Worm (Caenorhabditis elegans): Measurements from ENCODE around the gene aakb-2.
A peak's percentile ranks its signal among the peaks of the same experiment; 100 is the strongest.

Gene aakb-2

DNA sequence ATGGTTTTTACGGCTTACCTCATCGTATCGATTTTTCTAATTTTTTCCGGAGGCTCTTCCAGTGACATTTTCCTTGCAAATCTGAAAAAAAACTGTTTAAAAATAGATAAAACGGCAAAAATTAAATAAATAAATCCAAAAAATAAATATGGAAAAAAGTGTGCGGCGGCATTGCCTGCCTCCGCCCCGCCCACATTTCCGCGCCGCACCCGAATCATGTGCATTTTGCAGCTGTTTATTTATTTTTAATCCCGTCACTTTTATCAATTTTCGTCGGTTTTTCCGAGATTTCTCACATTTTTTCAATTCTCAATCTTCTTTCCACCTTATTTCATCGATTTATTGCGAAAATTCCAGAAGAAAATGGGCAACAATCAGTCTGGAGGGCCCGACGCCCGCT, at the start of gene aakb-2, which contains the start of gene Y47D3A.14:
aakb-2 (plus strand) TSS at position 356 of the 400 bp plus-strand sequence.
Y47D3A.14 (minus strand) TSS at position 81 of the 400 bp plus-strand sequence.
- no peak for TF ChIP-seq nhr-28 (tag; optimal IDR thresholded peaks at IDR 0.05)
- TF ChIP-seq pqm-1 (tag; optimal IDR thresholded peaks at IDR 0.05) = no peak
- TF ChIP-seq fkh-10 (GFP tag; optimal IDR thresholded peaks at IDR 0.05) = no peak
- TF ChIP-seq ama-1 (optimal IDR thresholded peaks at IDR 0.05) = peak; percentile 43
- TF ChIP-seq skn-1 (tag; optimal IDR thresholded peaks at IDR 0.05) = peak; percentile 4
- TF ChIP-seq R02D3.7 (tag; optimal IDR thresholded peaks at IDR 0.05) = no peak
- peak; percentile 18 for TF ChIP-seq lin-15B (tag; optimal IDR thresholded peaks at IDR 0.05)
- peak; percentile 60 for TF ChIP-seq snpc-4 (tag; optimal IDR thresholded peaks at IDR 0.05)
- no peak for TF ChIP-seq jun-1 (tag; optimal IDR thresholded peaks at IDR 0.05)
- TF ChIP-seq nhr-25 (tag; optimal IDR thresholded peaks at IDR 0.05) = no peak
- no peak for TF ChIP-seq eor-1 (tag; optimal IDR thresholded peaks at IDR 0.05)
- no peak for TF ChIP-seq tbx-2 (tag; optimal IDR thresholded peaks at IDR 0.05)
- TF ChIP-seq nhr-12 (tag; optimal IDR thresholded peaks at IDR 0.05) = no peak
- TF ChIP-seq lin-39 (tag; optimal IDR thresholded peaks at IDR 0.05) = peak; percentile 19
- no peak for TF ChIP-seq ceh-28 (tag; optimal IDR thresholded peaks at IDR 0.05)
- TF ChIP-seq daf-12 (tag; optimal IDR thresholded peaks at IDR 0.05) = no peak
- no peak for TF ChIP-seq ztf-4 (tag; optimal IDR thresholded peaks at IDR 0.05)
- no peak for TF ChIP-seq nhr-237 (tag; optimal IDR thresholded peaks at IDR 0.05)
- peak; percentile 87 for TF ChIP-seq pha-4 (tag; optimal IDR thresholded peaks at IDR 0.05)
- no peak for TF ChIP-seq aly-2 (tag; optimal IDR thresholded peaks at IDR 0.05)
- TF ChIP-seq unc-39 (tag; optimal IDR thresholded peaks at IDR 0.05) = no peak
- peak; percentile 16 for TF ChIP-seq nhr-23 (tag; optimal IDR thresholded peaks at IDR 0.05)
- TF ChIP-seq fos-1 (tag; optimal IDR thresholded peaks at IDR 0.05) = no peak
- TF ChIP-seq egl-27 (tag; optimal IDR thresholded peaks at IDR 0.05) = no peak
- peak; percentile 86 for TF ChIP-seq hmg-11 (tag; optimal IDR thresholded peaks at IDR 0.05)
- TF ChIP-seq ceh-9 (tag; optimal IDR thresholded peaks at IDR 0.05) = no peak
- TF ChIP-seq elt-2 (tag; optimal IDR thresholded peaks at IDR 0.05) = no peak
- TF ChIP-seq ZK546.5 (tag; optimal IDR thresholded peaks at IDR 0.05) = no peak
- TF ChIP-seq nfya-1 (tag; optimal IDR thresholded peaks at IDR 0.05; ENCODE audit: insufficient read depth) = peak; percentile 78
- TF ChIP-seq mdl-1 (tag; optimal IDR thresholded peaks at IDR 0.05) = no peak
- TF ChIP-seq ceh-82 (tag; optimal IDR thresholded peaks at IDR 0.05) = no peak

DNA sequence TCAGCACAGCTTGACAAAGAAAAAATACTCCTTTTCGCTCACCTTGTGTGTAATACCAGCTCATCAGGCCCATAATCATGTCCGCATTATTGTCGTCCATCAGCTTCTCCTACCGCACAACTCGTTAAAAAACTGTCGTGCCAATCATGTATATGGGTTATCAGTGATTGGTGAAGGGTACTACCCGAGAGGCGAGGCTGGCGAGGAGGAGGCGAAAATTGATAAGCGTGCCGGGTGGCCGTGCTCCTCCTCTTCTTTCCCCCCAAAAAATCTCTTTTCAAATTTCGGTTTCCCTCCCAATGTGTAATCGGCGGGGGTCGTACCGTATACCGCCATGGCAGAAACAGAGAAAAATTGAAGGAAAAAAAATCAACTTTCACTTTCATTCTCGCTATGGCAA, 48.8 kb upstream of the aakb-2 start:
- peak; percentile 72 for TF ChIP-seq elt-2 (tag; optimal IDR thresholded peaks at IDR 0.05)
- peak; percentile 42 for TF ChIP-seq nfya-1 (tag; optimal IDR thresholded peaks at IDR 0.05; ENCODE audit: insufficient read depth)
- no peak for TF ChIP-seq nhr-25 (tag; optimal IDR thresholded peaks at IDR 0.05)
- peak; percentile 38 for TF ChIP-seq pqm-1 (tag; optimal IDR thresholded peaks at IDR 0.05)

DNA sequence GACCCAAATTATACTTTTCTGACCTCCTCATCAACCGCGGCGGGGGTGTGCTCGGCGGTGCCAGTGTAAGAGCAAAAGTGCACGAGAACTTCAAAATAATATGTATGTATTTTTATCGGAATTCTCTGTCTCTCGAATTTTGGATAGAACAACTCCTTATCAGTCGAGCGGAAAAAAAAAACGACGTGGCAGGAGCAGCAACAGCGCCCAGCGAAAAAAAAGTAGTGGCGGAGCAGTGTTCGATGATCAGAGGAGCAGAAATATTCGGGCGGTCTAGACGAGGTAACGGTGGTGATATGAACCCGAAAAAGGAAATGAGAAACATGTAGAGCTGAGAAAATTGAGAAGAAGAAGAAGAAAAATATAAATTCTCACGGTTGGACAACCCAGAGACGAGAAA, 43.7 kb upstream of the aakb-2 start:
- TF ChIP-seq ceh-16 (tag; optimal IDR thresholded peaks at IDR 0.05) (no peak), elt-2 (tag; optimal IDR thresholded peaks at IDR 0.05) (peak; percentile 75)

DNA sequence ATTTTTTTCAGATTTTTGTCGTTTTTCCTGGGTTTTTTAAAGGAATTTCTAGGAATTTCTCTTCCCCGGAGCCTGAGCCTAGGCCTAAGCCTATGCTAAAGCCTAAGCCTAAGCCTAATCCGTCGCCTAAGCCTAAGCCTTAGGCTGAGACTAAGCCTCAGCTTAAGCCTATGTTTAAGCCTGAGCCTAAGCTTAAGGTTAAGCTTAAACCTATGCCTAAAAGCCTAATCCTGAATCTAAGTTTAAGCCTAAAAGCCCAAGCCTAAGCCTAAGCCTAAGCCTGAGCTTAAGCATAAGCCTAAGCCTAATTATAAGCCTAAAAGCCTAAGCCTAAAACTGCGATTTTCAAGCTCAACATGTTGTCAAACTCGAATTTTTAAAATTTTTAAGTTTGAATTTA, 42.8 kb upstream of the aakb-2 start:
- no peak for TF ChIP-seq ztf-11 (tag; optimal IDR thresholded peaks at IDR 0.05)
- no peak for TF ChIP-seq nhr-28 (tag; optimal IDR thresholded peaks at IDR 0.05)
- no peak for TF ChIP-seq elt-3 (tag; optimal IDR thresholded peaks at IDR 0.05)
- TF ChIP-seq ceh-28 (tag; optimal IDR thresholded peaks at IDR 0.05) = no peak
- no peak for TF ChIP-seq nhr-77 (tag; optimal IDR thresholded peaks at IDR 0.05)
- no peak for TF ChIP-seq elt-1 (tag; optimal IDR thresholded peaks at IDR 0.05)
- no peak for TF ChIP-seq snpc-4 (tag; optimal IDR thresholded peaks at IDR 0.05)
- TF ChIP-seq egl-5 (tag; optimal IDR thresholded peaks at IDR 0.05) = no peak
- no peak for TF ChIP-seq R02D3.7 (tag; optimal IDR thresholded peaks at IDR 0.05)

DNA sequence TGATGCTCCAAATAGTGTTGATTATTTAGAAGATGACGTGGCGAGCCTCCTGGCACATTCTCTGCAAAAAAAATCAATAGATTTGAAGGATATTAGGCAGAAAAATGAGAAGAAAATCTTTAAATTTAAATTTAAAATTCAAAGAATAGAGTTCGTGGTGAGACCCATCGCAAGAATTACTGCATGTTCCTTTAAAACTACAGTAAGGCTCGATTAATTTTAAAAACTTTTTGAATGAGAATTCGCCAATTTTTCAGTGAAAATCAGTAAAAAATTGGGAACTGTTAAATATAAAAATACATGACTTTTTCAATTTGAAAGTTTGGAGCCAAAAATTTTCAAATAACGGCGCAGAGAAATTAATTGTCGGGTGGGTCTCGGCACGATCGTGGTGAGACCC, 41.8 kb upstream of the aakb-2 start, which contains the start of gene tra-1:
tra-1 (minus strand) TSS at position 62 of the 400 bp plus-strand sequence.
- no peak for TF ChIP-seq ZK546.5 (tag; optimal IDR thresholded peaks at IDR 0.05)
- TF ChIP-seq snpc-4 (tag; optimal IDR thresholded peaks at IDR 0.05) = no peak
- TF ChIP-seq elt-3 (tag; optimal IDR thresholded peaks at IDR 0.05) = no peak
- no peak for TF ChIP-seq aly-2 (tag; optimal IDR thresholded peaks at IDR 0.05)
- TF ChIP-seq unc-62 (GFP tag; optimal IDR thresholded peaks at IDR 0.05) = no peak
- TF ChIP-seq zag-1 (tag; optimal IDR thresholded peaks at IDR 0.05) = no peak
- no peak for TF ChIP-seq egl-5 (tag; optimal IDR thresholded peaks at IDR 0.05)
- TF ChIP-seq nhr-43 (tag; optimal IDR thresholded peaks at IDR 0.05; ENCODE audit: poor library complexity, severe bottlenecking) = no peak
- TF ChIP-seq mml-1 (tag; optimal IDR thresholded peaks at IDR 0.05) = no peak
- no peak for TF ChIP-seq nhr-76 (tag; optimal IDR thresholded peaks at IDR 0.05)
- no peak for TF ChIP-seq elt-1 (tag; optimal IDR thresholded peaks at IDR 0.05)
